Fruit fly (Drosophila melanogaster): ENCODE data around the gene Lam.

DNA sequence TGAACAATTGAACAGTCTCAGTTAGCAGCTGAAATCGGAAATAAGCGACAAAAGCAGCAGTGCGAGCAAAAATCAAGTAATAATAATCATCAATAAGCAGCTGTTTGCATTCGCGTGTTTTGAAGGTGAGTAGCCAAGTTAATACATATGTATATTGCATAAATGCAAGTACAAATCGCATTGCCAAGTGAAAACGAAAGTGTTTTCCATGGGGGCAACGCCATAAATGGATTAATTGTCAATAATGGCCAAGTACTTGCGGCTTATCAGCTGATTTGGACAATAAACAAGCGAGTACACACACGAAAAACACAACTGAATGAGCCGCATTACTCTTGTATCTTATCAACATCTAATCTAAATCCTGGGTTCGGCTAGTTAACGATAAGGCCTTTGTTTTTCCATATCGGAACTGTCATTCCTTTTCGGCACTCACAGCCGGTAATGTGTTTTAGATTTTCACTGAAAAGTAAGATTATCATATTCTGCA lies 5.1 kb downstream of the Lam start:
- no peak for TF ChIP-seq Myc (optimal IDR thresholded peaks at IDR 0.05)
- no peak for TF ChIP-seq insv (optimal IDR thresholded peaks at IDR 0.05)
- TF ChIP-seq h (optimal IDR thresholded peaks at IDR 0.05), result no peak
- no peak for TF ChIP-seq psq (optimal IDR thresholded peaks at IDR 0.05)
